Fruit fly (Drosophila melanogaster) whole organism, pupa: Measurements from ENCODE around the gene CG1575.

ENCODE experiments used
- CG10348 ChIP-seq: fragments of 200-800 bp; sonication (Bioruptor generic); IDR thresholded peaks from 2 replicates; pipeline ENCODE4 v1.3.6; 2022; ENCODE audit warnings: missing biosample characterization, missing genetic modification characterization
- CG12605 ChIP-seq: fragments of 200-800 bp; sonication (Bioruptor generic); IDR thresholded peaks from 2 replicates; pipeline ENCODE4 v1.3.6; 2022; ENCODE audit warnings: missing biosample characterization, missing genetic modification characterization
- CG13204 ChIP-seq: fragments of 200-800 bp; sonication (Bioruptor generic); optimal IDR thresholded peaks from 2 replicates; lab custom pipeline; 2018; ENCODE audit warnings: missing biosample characterization, mild to moderate bottlenecking, missing genetic modification characterization, moderate library complexity
- CG14655 ChIP-seq: fragments of 200-800 bp; sonication (Bioruptor generic); optimal IDR thresholded peaks from 3 replicates; lab custom pipeline; 2017; ENCODE audit warnings: mild to moderate bottlenecking, missing biosample characterization, missing genetic modification reagents, missing genetic modification characterization
- CG15710 ChIP-seq: fragments of 200-800 bp; sonication (Bioruptor generic); optimal IDR thresholded peaks from 2 replicates; lab custom pipeline; 2018; ENCODE audit warnings: missing biosample characterization, mild to moderate bottlenecking, missing genetic modification characterization, moderate library complexity
- CG17806 ChIP-seq: fragments of 200-800 bp; sonication (Bioruptor generic); optimal IDR thresholded peaks from 2 replicates; lab custom pipeline; 2018; ENCODE audit warnings: missing biosample characterization, mild to moderate bottlenecking, missing genetic modification characterization, moderate library complexity
- CG32121 ChIP-seq: fragments of 200-800 bp; sonication (Bioruptor generic); IDR thresholded peaks from 2 replicates; pipeline ENCODE4 v1.3.6; 2022; ENCODE audit warnings: missing biosample characterization, missing genetic modification characterization
- CG34367 ChIP-seq: fragments of 200-800 bp; sonication (Bioruptor generic); optimal IDR thresholded peaks from 2 replicates; lab custom pipeline; 2018; ENCODE audit warnings: missing biosample characterization, mild to moderate bottlenecking, missing genetic modification characterization
- CG4496 ChIP-seq: fragments of 200-800 bp; sonication (Bioruptor generic); IDR thresholded peaks from 3 replicates; pipeline ENCODE4 v1.3.6; 2022; ENCODE audit warnings: missing biosample characterization, missing genetic modification characterization
- CG8159 ChIP-seq: fragments of 200-800 bp; sonication (Bioruptor generic); optimal IDR thresholded peaks from 3 replicates; lab custom pipeline; 2018; ENCODE audit warnings: missing biosample characterization, mild to moderate bottlenecking, missing genetic modification characterization, moderate library complexity
- CG8301 ChIP-seq: fragments of 200-800 bp; sonication (Bioruptor generic); optimal IDR thresholded peaks from 2 replicates; lab custom pipeline; 2018; ENCODE audit warnings: missing biosample characterization, mild to moderate bottlenecking, missing genetic modification characterization
- CG9948 ChIP-seq: fragments of 200-800 bp; sonication (Bioruptor generic); optimal IDR thresholded peaks from 2 replicates; lab custom pipeline; 2018; ENCODE audit warnings: missing biosample characterization, mild to moderate bottlenecking, missing genetic modification characterization, moderate library complexity
- D1 ChIP-seq: fragments of 200-800 bp; sonication (Bioruptor generic); optimal IDR thresholded peaks from 2 replicates; lab custom pipeline; 2018; ENCODE audit warnings: missing biosample characterization, mild to moderate bottlenecking, missing genetic modification characterization, moderate library complexity
- EcR ChIP-seq: fragments of 200-800 bp; sonication (Bioruptor generic); optimal IDR thresholded peaks from 3 replicates; lab custom pipeline; 2019; ENCODE audit warnings: missing biosample characterization, missing genetic modification characterization, mild to moderate bottlenecking, moderate library complexity, missing genetic modification reagents
- Ets98B ChIP-seq: fragments of 200-800 bp; sonication (Bioruptor generic); IDR thresholded peaks from 2 replicates; pipeline ENCODE4 v1.3.6; 2022; ENCODE audit warnings: missing biosample characterization, missing genetic modification characterization
- Pif1A ChIP-seq: fragments of 200-800 bp; sonication (Bioruptor generic); optimal IDR thresholded peaks from 3 replicates; lab custom pipeline; 2016; ENCODE audit warnings: missing biosample characterization, missing genetic modification characterization
- Pif1B ChIP-seq: fragments of 200-800 bp; sonication (Bioruptor generic); optimal IDR thresholded peaks from 3 replicates; lab custom pipeline; 2016; ENCODE audit warnings: missing biosample characterization, missing genetic modification characterization
- Snoo ChIP-seq: fragments of 200-800 bp; sonication (Bioruptor generic); optimal IDR thresholded peaks from 3 replicates; lab custom pipeline; 2017; ENCODE audit warnings: missing biosample characterization, mild to moderate bottlenecking, missing genetic modification characterization, inconsistent platforms
- fd96Ca ChIP-seq: fragments of 200-800 bp; sonication (Bioruptor generic); IDR thresholded peaks from 3 replicates; pipeline ENCODE4 v1.3.6; 2022; ENCODE audit warnings: missing biosample characterization, missing genetic modification characterization
- gl ChIP-seq: fragments of 200-800 bp; sonication (Bioruptor generic); optimal IDR thresholded peaks from 2 replicates; lab custom pipeline; 2018; ENCODE audit warnings: missing biosample characterization, mild to moderate bottlenecking, missing genetic modification characterization
- rn ChIP-seq: fragments of 200-800 bp; sonication (Bioruptor generic); IDR thresholded peaks from 2 replicates; pipeline ENCODE4 v1.3.6; 2022; ENCODE audit warnings: missing biosample characterization, missing genetic modification characterization

Gene CG1575

dm6 chrX:8113386-8114279 is 3.2 kb upstream of the CG1575 start:
- TF ChIP-seq D1 (tag; lab: Kevin White, UChicago), result no peak
- peak; percentile 5 for TF ChIP-seq CG9948
- no peak for TF ChIP-seq Pif1A (GFP tag; lab: Kevin White, UChicago)
- TF ChIP-seq CG32121 (GFP tag; lab: Robert Waterston, UW), result no peak; the same call in 1 of the 2 replicates
- no peak for TF ChIP-seq Snoo (tag; lab: Kevin White, UChicago)
- TF ChIP-seq gl, result no peak
- TF ChIP-seq CG14655 (GFP tag; lab: Kevin White, UChicago), result no peak
- no peak for TF ChIP-seq CG8301 (tag; lab: Kevin White, UChicago)
- no peak for TF ChIP-seq Pif1B (GFP tag; lab: Kevin White, UChicago)
- no peak for TF ChIP-seq CG34367
- no peak for TF ChIP-seq CG12605 (GFP tag; lab: Robert Waterston, UW)
- TF ChIP-seq rn (GFP tag; lab: Robert Waterston, UW), result no peak
- 0 out of 3 replicates have a peak, but pooled peaks have one; percentile 10 for TF ChIP-seq fd96Ca (GFP tag; lab: Robert Waterston, UW)
- TF ChIP-seq CG8159 (tag; lab: Kevin White, UChicago), result no peak
- TF ChIP-seq CG10348 (GFP tag; lab: Robert Waterston, UW), result no peak
- TF ChIP-seq CG17806 (tag; lab: Kevin White, UChicago), result no peak
- no peak for TF ChIP-seq Ets98B
- no peak for TF ChIP-seq CG4496 (GFP tag; lab: Robert Waterston, UW)
- TF ChIP-seq CG15710 (tag; lab: Kevin White, UChicago), result peak; percentile 8
- TF ChIP-seq EcR (GFP tag; lab: Kevin White, UChicago), result no peak
- TF ChIP-seq CG13204 (GFP tag; lab: Kevin White, UChicago), result no peak
- TF ChIP-seq, all 21 proteins: peak for 3

- TF ChIP-seq CG9948, result peak; percentile 16
- TF ChIP-seq rn (GFP tag; lab: Robert Waterston, UW), result no peak
- TF ChIP-seq CG12605 (GFP tag; lab: Robert Waterston, UW), result no peak
- TF ChIP-seq CG32121 (GFP tag; lab: Robert Waterston, UW), result peak; percentile 7; the same call in 1 of the 2 replicates
- peak; percentile 7 for TF ChIP-seq Pif1A (GFP tag; lab: Kevin White, UChicago)
- TF ChIP-seq fd96Ca (GFP tag; lab: Robert Waterston, UW), result peak; percentile 19; the same call in 1 of the 3 replicates
- TF ChIP-seq CG14655 (GFP tag; lab: Kevin White, UChicago), result no peak
- no peak for TF ChIP-seq Pif1B (GFP tag; lab: Kevin White, UChicago)
- TF ChIP-seq CG4496 (GFP tag; lab: Robert Waterston, UW), result peak; percentile 50; the same call in 2 of the 3 replicates
- TF ChIP-seq CG13204 (GFP tag; lab: Kevin White, UChicago), result no peak
- TF ChIP-seq CG17806 (tag; lab: Kevin White, UChicago), result peak; percentile 20
- no peak for TF ChIP-seq Snoo (tag; lab: Kevin White, UChicago)
- peak; percentile 22 for TF ChIP-seq CG8159 (tag; lab: Kevin White, UChicago)
- no peak for TF ChIP-seq EcR (GFP tag; lab: Kevin White, UChicago)
- TF ChIP-seq Ets98B, result peak; percentile 14
- TF ChIP-seq CG15710 (tag; lab: Kevin White, UChicago), result peak; percentile 6
- no peak for TF ChIP-seq CG34367
These were observed 2.1 kb upstream of the CG1575 start for dm6 chrX:8114476-8115342.

- TF ChIP-seq gl (no peak), CG32121 (GFP tag; lab: Robert Waterston, UW) (no peak), Pif1B (GFP tag; lab: Kevin White, UChicago) (no peak), CG17806 (tag; lab: Kevin White, UChicago) (no peak), CG4496 (GFP tag; lab: Robert Waterston, UW) (no peak), CG12605 (GFP tag; lab: Robert Waterston, UW) (no peak), CG15710 (tag; lab: Kevin White, UChicago) (no peak), CG34367 (no peak), D1 (tag; lab: Kevin White, UChicago) (no peak), CG9948 (no peak), CG10348 (GFP tag; lab: Robert Waterston, UW) (no peak)
- TF ChIP-seq, all 21 proteins: peak for 0
These were observed 1.5 kb upstream of the CG1575 start for dm6 chrX:8115343-8115676.

- TF ChIP-seq D1 (tag; lab: Kevin White, UChicago) (no peak), Pif1A (GFP tag; lab: Kevin White, UChicago) (peak; percentile 23), Pif1B (GFP tag; lab: Kevin White, UChicago) (peak; percentile 0), gl (no peak)
These were observed 998 bp upstream of the CG1575 start, which contains the start of gene Gclc for dm6 chrX:8115717-8116311. Gene Gclc (minus strand): TSS chrX:8116147.

dm6 chrX:8120939-8121338 is 4.1 kb downstream of the CG1575 start, which contains the start of gene CG2260:
Gene CG2260 (minus strand): TSS chrX:8121147.
- TF ChIP-seq CG12605 (GFP tag; lab: Robert Waterston, UW) (no peak), CG14655 (GFP tag; lab: Kevin White, UChicago) (no peak), Pif1B (GFP tag; lab: Kevin White, UChicago) (no peak), CG17806 (tag; lab: Kevin White, UChicago) (no peak), CG10348 (GFP tag; lab: Robert Waterston, UW) (no peak), D1 (tag; lab: Kevin White, UChicago) (no peak)
